Worm (Caenorhabditis elegans): Measurements from ENCODE around the gene fmo-1.

ce11 chrIV:10690139-10690538 lies 28.5 kb downstream of the fmo-1 start, which contains the start of gene R102.8:
- TF ChIP-seq elt-2 (tag; optimal IDR thresholded peaks at IDR 0.05) (no peak), unc-62 (GFP tag; optimal IDR thresholded peaks at IDR 0.05) (no peak), lin-15B (tag; optimal IDR thresholded peaks at IDR 0.05) (no peak), ama-1 (optimal IDR thresholded peaks at IDR 0.05) (no peak), nhr-11 (tag; optimal IDR thresholded peaks at IDR 0.05) (no peak), fos-1 (tag; optimal IDR thresholded peaks at IDR 0.05) (no peak), nfya-1 (tag; optimal IDR thresholded peaks at IDR 0.05; ENCODE audit: insufficient read depth) (no peak), pqm-1 (tag; optimal IDR thresholded peaks at IDR 0.05) (no peak), elt-3 (tag; optimal IDR thresholded peaks at IDR 0.05) (no peak), fkh-10 (GFP tag; optimal IDR thresholded peaks at IDR 0.05) (no peak)
